Fruit fly (Drosophila melanogaster) whole organism, prepupa: ENCODE data around the gene CG3982.

Experiments
- Blimp-1 ChIP-seq: fragments of 200-800 bp; sonication (Bioruptor generic); optimal IDR thresholded peaks from 3 replicates; lab custom pipeline; 2017; ENCODE audit warnings: missing biosample characterization, missing genetic modification characterization, mild to moderate bottlenecking, moderate library complexity, missing genetic modification reagents
- CG10631 ChIP-seq: fragments of 200-800 bp; sonication (Bioruptor generic); optimal IDR thresholded peaks from 2 replicates; lab custom pipeline; 2016; ENCODE audit warnings: missing biosample characterization, missing genetic modification characterization
- CG11294 ChIP-seq: fragments of 200-800 bp; sonication (Bioruptor generic); IDR thresholded peaks from 2 replicates; pipeline ENCODE4 v1.3.6; 2022; ENCODE audit warnings: missing biosample characterization, missing genetic modification characterization
- CG15336 ChIP-seq: fragments of 200-800 bp; sonication (Bioruptor generic); IDR thresholded peaks from 2 replicates; pipeline ENCODE4 v1.3.6; 2022; ENCODE audit warnings: missing biosample characterization, missing genetic modification characterization
- CG1621 ChIP-seq: fragments of 200-800 bp; sonication (Bioruptor generic); optimal IDR thresholded peaks from 3 replicates; lab custom pipeline; 2018; ENCODE audit warnings: missing biosample characterization, mild to moderate bottlenecking, missing genetic modification characterization
- CG16779 ChIP-seq: fragments of 200-800 bp; sonication (Bioruptor generic); optimal IDR thresholded peaks from 3 replicates; lab custom pipeline; 2017; ENCODE audit warnings: missing biosample characterization, mild to moderate bottlenecking, missing genetic modification characterization
- CG3032 ChIP-seq: fragments of 200-800 bp; optimal IDR thresholded peaks from 2 replicates; lab custom pipeline; 2019; ENCODE audit warnings: missing biosample characterization, mild to moderate bottlenecking, missing genetic modification characterization, moderate library complexity
- CG31627 ChIP-seq: fragments of 200-800 bp; sonication (Bioruptor generic); optimal IDR thresholded peaks from 3 replicates; lab custom pipeline; 2016; ENCODE audit warnings: missing biosample characterization, missing genetic modification characterization
- CG34406 ChIP-seq: fragments of 200-800 bp; sonication (Bioruptor generic); optimal IDR thresholded peaks from 3 replicates; lab custom pipeline; 2016; ENCODE audit warnings: missing biosample characterization, missing genetic modification characterization
- CG3919 ChIP-seq: fragments of 200-800 bp; sonication (Bioruptor generic); optimal IDR thresholded peaks from 3 replicates; lab custom pipeline; 2016; ENCODE audit warnings: missing biosample characterization, missing genetic modification characterization
- CG4318 ChIP-seq: fragments of 200-800 bp; sonication (Bioruptor generic); optimal IDR thresholded peaks from 3 replicates; lab custom pipeline; 2017; ENCODE audit warnings: missing biosample characterization, mild to moderate bottlenecking, missing genetic modification characterization
- CG6163 ChIP-seq: fragments of 200-800 bp; sonication (Bioruptor generic); IDR thresholded peaks from 3 replicates; pipeline ENCODE4 v1.3.6; 2022; ENCODE audit warnings: missing biosample characterization, missing genetic modification characterization
- CG6276 ChIP-seq: fragments of 200-800 bp; sonication (Bioruptor generic); optimal IDR thresholded peaks from 2 replicates; lab custom pipeline; 2017; ENCODE audit warnings: missing biosample characterization, mild to moderate bottlenecking, missing genetic modification characterization
- CG6792 ChIP-seq: fragments of 200-800 bp; sonication (Bioruptor generic); optimal IDR thresholded peaks from 3 replicates; lab custom pipeline; 2016; ENCODE audit warnings: missing biosample characterization, missing genetic modification characterization
- CG6808 ChIP-seq: fragments of 200-800 bp; sonication (Bioruptor generic); optimal IDR thresholded peaks from 3 replicates; lab custom pipeline; 2017; ENCODE audit warnings: missing biosample characterization, missing genetic modification characterization, mild to moderate bottlenecking, moderate library complexity, missing genetic modification reagents
- CG6854 ChIP-seq: fragments of 200-800 bp; sonication (Bioruptor generic); optimal IDR thresholded peaks from 2 replicates; lab custom pipeline; 2017; ENCODE audit warnings: missing biosample characterization, mild to moderate bottlenecking, missing genetic modification characterization
- CG7368 ChIP-seq: fragments of 200-800 bp; sonication (Bioruptor generic); optimal IDR thresholded peaks from 3 replicates; lab custom pipeline; 2016; ENCODE audit warnings: missing biosample characterization, missing genetic modification characterization
- CG8319 ChIP-seq: fragments of 200-800 bp; sonication (Bioruptor generic); optimal IDR thresholded peaks from 3 replicates; lab custom pipeline; 2016; ENCODE audit warnings: missing biosample characterization, missing genetic modification characterization
- CG9139 ChIP-seq: fragments of 200-800 bp; sonication (Bioruptor generic); optimal IDR thresholded peaks from 3 replicates; lab custom pipeline; 2017; ENCODE audit warnings: missing biosample characterization, mild to moderate bottlenecking, missing genetic modification characterization
- Eip75B ChIP-seq: fragments of 200-800 bp; sonication (Bioruptor generic); optimal IDR thresholded peaks from 3 replicates; lab custom pipeline; 2016; ENCODE audit warnings: missing biosample characterization, missing genetic modification characterization
- Eip78C ChIP-seq: fragments of 200-800 bp; sonication (Bioruptor generic); peaks from one replicate; lab custom pipeline; 2016; ENCODE audit warnings: missing biosample characterization, missing genetic modification characterization
- Ets21C ChIP-seq: fragments of 200-800 bp; sonication (Bioruptor generic); optimal IDR thresholded peaks from 3 replicates; lab custom pipeline; 2016; ENCODE audit warnings: missing biosample characterization, missing genetic modification characterization
- Ets96B ChIP-seq: fragments of 200-800 bp; optimal IDR thresholded peaks from 2 replicates; lab custom pipeline; 2019; ENCODE audit warnings: missing biosample characterization, mild to moderate bottlenecking, missing genetic modification characterization, moderate library complexity
- Gug ChIP-seq: fragments of 200-800 bp; sonication (Bioruptor generic); IDR thresholded peaks from 2 replicates; pipeline ENCODE4 v1.3.6; 2022; ENCODE audit warnings: missing biosample characterization, missing genetic modification characterization
- Hr38 ChIP-seq: sonication (Bioruptor generic); optimal IDR thresholded peaks from 2 replicates; lab custom pipeline; 2016; ENCODE audit warnings: missing biosample characterization, missing genetic modification characterization
- Hr39 ChIP-seq: fragments of 200-800 bp; sonication (Bioruptor generic); optimal IDR thresholded peaks from 2 replicates; lab custom pipeline; 2016; ENCODE audit warnings: missing biosample characterization, missing genetic modification characterization
- Hr4 ChIP-seq: fragments of 200-800 bp; sonication (Bioruptor generic); optimal IDR thresholded peaks from 3 replicates; lab custom pipeline; 2016; ENCODE audit warnings: missing biosample characterization, missing genetic modification characterization
- Lpt ChIP-seq: fragments of 200-800 bp; sonication (Bioruptor generic); optimal IDR thresholded peaks from 3 replicates; lab custom pipeline; 2016; ENCODE audit warnings: missing biosample characterization, missing genetic modification characterization
- Met ChIP-seq: fragments of 200-800 bp; sonication (Bioruptor generic); optimal IDR thresholded peaks from 3 replicates; lab custom pipeline; 2016; ENCODE audit warnings: missing biosample characterization, missing genetic modification characterization
- Sox102F ChIP-seq: fragments of 200-800 bp; sonication (Bioruptor generic); optimal IDR thresholded peaks from 2 replicates; lab custom pipeline; 2016; ENCODE audit warnings: missing biosample characterization, mild to moderate bottlenecking, missing genetic modification characterization
- Sox14 ChIP-seq: fragments of 200-800 bp; sonication (Bioruptor generic); optimal IDR thresholded peaks from 3 replicates; lab custom pipeline; 2016; ENCODE audit warnings: missing biosample characterization, missing genetic modification characterization
- achi ChIP-seq: fragments of 200-800 bp; sonication (Bioruptor generic); optimal IDR thresholded peaks from 3 replicates; lab custom pipeline; 2016; ENCODE audit warnings: missing biosample characterization, missing genetic modification characterization
- acj6 ChIP-seq: fragments of 200-800 bp; sonication (Bioruptor generic); optimal IDR thresholded peaks from 3 replicates; lab custom pipeline; 2016; ENCODE audit warnings: missing biosample characterization, missing genetic modification characterization
- cyc ChIP-seq: fragments of 200-800 bp; sonication (Bioruptor generic); optimal IDR thresholded peaks from 3 replicates; lab custom pipeline; 2016; ENCODE audit warnings: missing biosample characterization, missing genetic modification characterization
- dsx ChIP-seq: fragments of 200-800 bp; optimal IDR thresholded peaks from 3 replicates; lab custom pipeline; 2019; ENCODE audit warnings: missing biosample characterization, mild to moderate bottlenecking, missing genetic modification characterization, moderate library complexity; ENCODE audit not compliant: poor library complexity, severe bottlenecking
- eg ChIP-seq: fragments of 200-800 bp; sonication (Bioruptor generic); IDR thresholded peaks from 3 replicates; pipeline ENCODE4 v1.3.6; 2022; ENCODE audit warnings: missing biosample characterization, missing genetic modification characterization
- esn ChIP-seq: fragments of 200-800 bp; sonication (Bioruptor generic); optimal IDR thresholded peaks from 2 replicates; lab custom pipeline; 2016; ENCODE audit warnings: missing biosample characterization, mild to moderate bottlenecking, missing genetic modification characterization, moderate library complexity
- fd59A ChIP-seq: fragments of 200-800 bp; sonication (Bioruptor generic); optimal IDR thresholded peaks from 2 replicates; lab custom pipeline; 2017; ENCODE audit warnings: missing biosample characterization, mild to moderate bottlenecking, missing genetic modification characterization, missing genetic modification reagents
- fd85E ChIP-seq: fragments of 200-800 bp; sonication (Bioruptor generic); optimal IDR thresholded peaks from 3 replicates; lab custom pipeline; 2016; ENCODE audit warnings: missing biosample characterization, missing genetic modification characterization
- net ChIP-seq: fragments of 200-800 bp; sonication (Bioruptor generic); optimal IDR thresholded peaks from 3 replicates; lab custom pipeline; 2016; ENCODE audit warnings: missing biosample characterization, missing genetic modification characterization
- pdm3 ChIP-seq: fragments of 200-800 bp; sonication (Bioruptor generic); optimal IDR thresholded peaks from 3 replicates; lab custom pipeline; 2016; ENCODE audit warnings: missing biosample characterization, missing genetic modification characterization
- salr ChIP-seq, 2 experiments: fragments of 200-800 bp; sonication (Bioruptor generic); optimal IDR thresholded peaks; 3 replicates each; lab custom pipeline; 2016 to 2018; ENCODE audit warnings: missing biosample characterization in 2 of 2, missing genetic modification characterization in 2 of 2, mild to moderate bottlenecking in 1 of 2
- spab ChIP-seq: fragments of 200-800 bp; sonication (Bioruptor generic); optimal IDR thresholded peaks from 2 replicates; lab custom pipeline; 2017; ENCODE audit warnings: missing biosample characterization, mild to moderate bottlenecking, missing genetic modification characterization, missing genetic modification reagents
- ss ChIP-seq, 2 experiments: fragments of 200-800 bp; sonication (Bioruptor generic); optimal IDR thresholded peaks; 2 replicates in 1 of 2; 3 replicates in 1 of 2; lab custom pipeline; 2017 to 2018; ENCODE audit warnings: mild to moderate bottlenecking in 2 of 2, missing biosample characterization in 2 of 2, missing genetic modification characterization in 2 of 2, moderate library complexity in 1 of 2
- svp ChIP-seq: fragments of 200-800 bp; sonication (Bioruptor generic); peaks from one replicate; lab custom pipeline; 2016; ENCODE audit warnings: missing biosample characterization, missing genetic modification characterization
- topi ChIP-seq: fragments of 200-800 bp; sonication (Bioruptor generic); optimal IDR thresholded peaks from 3 replicates; lab custom pipeline; 2016; ENCODE audit warnings: missing biosample characterization, missing genetic modification characterization
- vri ChIP-seq: fragments of 200-800 bp; sonication (Bioruptor generic); optimal IDR thresholded peaks from 3 replicates; lab custom pipeline; 2016; ENCODE audit warnings: missing biosample characterization, mild to moderate bottlenecking, missing genetic modification characterization

Gene CG3982

dm6 chr3L:9426656-9427294 is 9.6 kb upstream of the CG3982 start, which contains the start of the genes Atat and Shc (continued):
- TF ChIP-seq CG1621 (peak; percentile 97), Met (GFP tag; lab: Kevin White, UChicago) (peak; percentile 98), CG7368 (peak; percentile 98), Blimp-1 (GFP tag; lab: Kevin White, UChicago) (peak; percentile 95), CG6276 (GFP tag; lab: Kevin White, UChicago) (peak; percentile 90), Sox14 (peak; percentile 100), CG3919 (GFP tag; lab: Kevin White, UChicago) (peak; percentile 99), CG15336 (GFP tag; lab: Robert Waterston, UW) (peak; percentile 95), Gug (GFP tag; lab: Robert Waterston, UW) (peak; percentile 99), Ets21C (GFP tag; lab: Kevin White, UChicago) (peak; percentile 99), Hr4 (GFP tag; lab: Kevin White, UChicago) (peak; percentile 99), CG34406 (GFP tag; lab: Kevin White, UChicago) (peak; percentile 98), CG6792 (GFP tag; lab: Kevin White, UChicago) (peak; percentile 98), pdm3 (GFP tag; lab: Kevin White, UChicago) (peak; percentile 99), CG10631 (GFP tag; lab: Kevin White, UChicago) (peak; percentile 99), CG31627 (peak; percentile 100), Lpt (GFP tag; lab: Kevin White, UChicago) (peak; percentile 97), Eip78C (GFP tag; lab: Kevin White, UChicago) (peak; percentile 99), CG6854 (GFP tag; lab: Kevin White, UChicago) (peak; percentile 94), dsx (GFP tag; lab: Kevin White, UChicago) (peak; percentile 93), Hr38 (GFP tag; lab: Kevin White, UChicago) (peak; percentile 96), Eip75B (GFP tag; lab: Kevin White, UChicago) (peak; percentile 98), acj6 (GFP tag; lab: Kevin White, UChicago) (peak; percentile 99)

DNA sequence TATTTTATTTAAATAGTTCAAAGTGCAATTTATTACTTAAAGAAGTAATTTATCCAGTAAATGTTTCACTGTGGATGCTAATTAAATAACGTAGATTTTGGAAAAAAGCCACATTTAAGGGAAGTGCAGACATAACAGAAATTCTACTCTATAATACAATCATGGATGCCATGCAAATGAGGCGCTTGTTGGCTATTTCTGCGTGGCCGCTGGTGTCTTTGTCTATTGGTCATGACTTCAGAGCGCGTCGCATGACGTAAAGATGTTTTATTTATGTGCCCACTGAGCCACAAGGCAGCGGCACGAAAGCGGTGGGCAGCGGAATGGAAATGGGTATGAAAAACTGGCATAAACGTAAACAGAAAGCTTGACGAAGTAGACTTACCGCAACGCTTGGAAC is 8.7 kb upstream of the CG3982 start:
- TF ChIP-seq Ets96B, result no peak
- no peak for TF ChIP-seq CG1621
- TF ChIP-seq CG6276 (GFP tag; lab: Kevin White, UChicago), result peak; percentile 10
- TF ChIP-seq CG3032, result no peak
- no peak for TF ChIP-seq Met (GFP tag; lab: Kevin White, UChicago)
- TF ChIP-seq CG6808, result no peak
- no peak for TF ChIP-seq Gug (GFP tag; lab: Robert Waterston, UW)
- no peak for TF ChIP-seq spab (GFP tag; lab: Kevin White, UChicago)
- no peak for TF ChIP-seq acj6 (GFP tag; lab: Kevin White, UChicago)
- TF ChIP-seq CG8319, result no peak
- no peak for TF ChIP-seq CG10631 (GFP tag; lab: Kevin White, UChicago)
- TF ChIP-seq CG9139 (GFP tag; lab: Kevin White, UChicago), result no peak
- no peak for TF ChIP-seq Blimp-1 (GFP tag; lab: Kevin White, UChicago)
- TF ChIP-seq CG4318 (GFP tag; lab: Kevin White, UChicago), result peak; percentile 0
- TF ChIP-seq pdm3 (GFP tag; lab: Kevin White, UChicago), result no peak
- TF ChIP-seq cyc (GFP tag; lab: Kevin White, UChicago), result no peak
- no peak for TF ChIP-seq Hr38 (GFP tag; lab: Kevin White, UChicago)
- TF ChIP-seq CG16779 (tag; lab: Kevin White, UChicago), result no peak
- TF ChIP-seq CG11294 (GFP tag; lab: Robert Waterston, UW), result no peak
- TF ChIP-seq CG6163 (GFP tag; lab: Robert Waterston, UW), result peak; percentile 40; the same call in 1 of the 3 replicates
- peak; percentile 31 for TF ChIP-seq net (GFP tag; lab: Kevin White, UChicago)
- no peak for TF ChIP-seq topi (GFP tag; lab: Kevin White, UChicago)
- peak; percentile 63; the same call in 2 of the 3 replicates for TF ChIP-seq eg (GFP tag; lab: Robert Waterston, UW)
- TF ChIP-seq esn (GFP tag; lab: Kevin White, UChicago), result no peak
- TF ChIP-seq vri (GFP tag; lab: Kevin White, UChicago), result peak; percentile 22
- no peak for TF ChIP-seq dsx (GFP tag; lab: Kevin White, UChicago)
- TF ChIP-seq Sox102F (GFP tag; lab: Kevin White, UChicago), result no peak
- peak; percentile 36 for TF ChIP-seq Eip78C (GFP tag; lab: Kevin White, UChicago)
- no peak for TF ChIP-seq achi (GFP tag; lab: Kevin White, UChicago)
- no peak for TF ChIP-seq ss (GFP tag; optimal IDR thresholded peaks at IDR 0.05; lab: Kevin White, UChicago)
- no peak for TF ChIP-seq Sox14
- TF ChIP-seq svp (GFP tag; lab: Kevin White, UChicago), result peak; percentile 50
- TF ChIP-seq Hr39 (GFP tag; lab: Kevin White, UChicago), result no peak
- no peak for TF ChIP-seq Ets21C (GFP tag; lab: Kevin White, UChicago)
- no peak for TF ChIP-seq salr (GFP tag; optimal IDR thresholded peaks at IDR 0.05; lab: Kevin White, UChicago)
- TF ChIP-seq fd59A, result no peak
- no peak for TF ChIP-seq CG6792 (GFP tag; lab: Kevin White, UChicago)
- TF ChIP-seq fd85E, result no peak
- peak; percentile 3 for TF ChIP-seq CG3919 (GFP tag; lab: Kevin White, UChicago)
